Worm (Caenorhabditis elegans): Measurements from ENCODE around the gene fkh-9.

- no peak for TF ChIP-seq ceh-62 (tag; optimal IDR thresholded peaks at IDR 0.05)
- no peak for TF ChIP-seq mxl-2 (GFP tag; conservative IDR thresholded peaks at IDR 0.05)
- no peak for TF ChIP-seq unc-62 (GFP tag; optimal IDR thresholded peaks at IDR 0.05 in 1 of 2)
- TF ChIP-seq unc-62 (tag; optimal IDR thresholded peaks at IDR 0.05) = no peak
- no peak for TF ChIP-seq ama-1 (optimal IDR thresholded peaks at IDR 0.05)
These were observed 6.1 kb downstream of the fkh-9 start for ce11 chrX:3820666-3821065.
